Fruit fly (Drosophila melanogaster) whole organism, embryonic: ENCODE results near the gene scat.

Source experiments
- bsh ChIP-seq, 2 experiments: fragments of 200-800 bp; sonication (Bioruptor generic); optimal IDR thresholded peaks; 2 replicates each; lab custom pipeline; 2017 to 2018; ENCODE audit warnings: mild to moderate bottlenecking in 2 of 2, missing biosample characterization in 2 of 2, missing genetic modification characterization in 2 of 2, moderate library complexity in 1 of 2
- emc ChIP-seq: fragments of 200-800 bp; sonication (Bioruptor generic); optimal IDR thresholded peaks from 2 replicates; lab custom pipeline; 2016; ENCODE audit warnings: missing biosample characterization, missing genetic modification characterization

DNA sequence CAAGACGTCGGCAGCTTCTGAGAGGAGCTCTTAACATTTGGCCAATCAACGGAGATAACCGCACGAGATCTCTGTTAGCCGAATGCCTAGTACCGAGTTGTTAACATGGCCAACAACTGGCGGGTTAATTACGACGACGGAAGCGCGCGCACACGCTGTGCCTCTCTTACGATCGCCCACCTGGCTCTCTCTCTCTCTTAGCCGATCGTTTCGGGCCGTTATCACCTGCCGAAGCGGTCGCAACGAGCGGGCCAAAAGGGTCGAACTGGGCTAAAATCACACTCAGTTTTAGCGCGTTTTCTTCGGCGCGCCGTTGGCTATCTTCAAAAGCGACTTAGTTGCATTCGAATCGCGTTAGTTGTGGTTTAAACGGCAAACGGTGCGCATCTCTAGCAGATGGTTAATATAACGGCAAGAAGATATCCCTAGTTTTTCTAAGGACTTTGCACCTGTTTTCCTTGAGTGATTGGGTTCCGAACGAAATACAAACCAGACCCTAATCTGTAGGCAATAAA is 14.9 kb upstream of the scat start, which contains the start of gene Mco1:
- TF ChIP-seq emc (GFP tag; lab: Kevin White, UChicago) (no peak), bsh (GFP tag; optimal IDR thresholded peaks at IDR 0.05; lab: Kevin White, UChicago) (no peak)
